Fruit fly (Drosophila melanogaster): Measurements from ENCODE around the gene aus.

aus gene

DNA sequence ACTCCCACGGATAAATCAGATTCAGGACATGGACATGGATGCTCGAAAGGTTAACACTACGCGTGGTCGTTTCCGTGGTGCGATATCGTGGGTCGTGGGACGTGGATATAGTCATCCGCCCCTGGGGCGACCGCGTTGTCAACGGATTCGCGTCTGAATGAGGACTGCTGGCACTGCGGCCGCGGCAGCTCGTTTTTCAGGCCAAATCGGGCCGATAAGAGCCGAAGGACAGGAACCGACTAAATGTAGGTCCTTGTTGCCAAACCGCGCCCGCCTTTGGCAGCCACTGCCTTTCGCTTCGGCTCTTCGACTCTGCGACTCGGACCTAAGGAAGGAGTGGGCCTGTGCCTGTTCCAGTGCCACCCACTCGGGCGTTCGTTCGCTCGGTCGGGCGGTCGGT is 55.6 kb downstream of the aus start, which contains the start of gene SIFaR:
SIFaR (minus strand) TSS at position 166 of the 400 bp plus-strand sequence.
- TF ChIP-seq insv (optimal IDR thresholded peaks at IDR 0.05) (no peak), h (optimal IDR thresholded peaks at IDR 0.05) (no peak)

DNA sequence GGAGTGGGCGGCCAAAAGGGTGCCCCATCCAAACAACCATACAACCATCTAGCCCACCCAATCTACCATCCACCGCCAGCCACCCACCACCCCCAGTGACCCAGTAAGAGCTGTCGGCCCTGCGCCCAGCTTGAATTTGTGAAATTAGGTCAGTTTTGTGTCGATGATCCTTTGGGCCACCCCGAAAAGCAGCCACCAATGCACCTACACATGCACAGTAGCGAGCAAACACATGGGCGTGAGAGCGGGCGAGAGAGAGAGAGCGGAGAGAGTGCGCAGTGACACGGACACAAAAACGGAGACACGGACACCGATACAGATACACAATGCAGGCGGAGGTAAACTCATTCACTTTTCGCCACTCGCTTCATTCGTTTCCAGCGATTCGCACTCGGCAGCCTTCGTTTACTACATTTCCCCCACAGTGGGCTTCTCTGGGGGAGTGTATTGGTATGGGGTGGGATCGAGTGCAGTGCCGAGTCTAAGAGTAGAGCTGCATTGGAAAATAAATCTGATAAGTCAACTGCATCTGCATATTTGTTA is 60.3 kb downstream of the aus start:
- TF ChIP-seq Myc (optimal IDR thresholded peaks at IDR 0.05) (no peak), Sin3A (optimal IDR thresholded peaks at IDR 0.05) (no peak), psq (optimal IDR thresholded peaks at IDR 0.05) (no peak), h (optimal IDR thresholded peaks at IDR 0.05) (no peak), insv (optimal IDR thresholded peaks at IDR 0.05) (no peak), ttk (optimal IDR thresholded peaks at IDR 0.05) (no peak)

- TF ChIP-seq psq (optimal IDR thresholded peaks at IDR 0.05) (no peak), Sin3A (optimal IDR thresholded peaks at IDR 0.05) (no peak), insv (optimal IDR thresholded peaks at IDR 0.05) (no peak), Myc (optimal IDR thresholded peaks at IDR 0.05) (no peak), h (optimal IDR thresholded peaks at IDR 0.05) (no peak), ttk (optimal IDR thresholded peaks at IDR 0.05) (no peak)
Measured at dm6 chr3R:21288462-21288861, 60.9 kb downstream of the aus start.

dm6 chr3R:21282897-21283296 is 66.5 kb downstream of the aus start, which contains the start of gene CG17298:
Gene CG17298, plus strand, starts transcription at chr3R:21283197.
- no peak for TF ChIP-seq Myc (optimal IDR thresholded peaks at IDR 0.05)
- TF ChIP-seq h (optimal IDR thresholded peaks at IDR 0.05) = no peak
- TF ChIP-seq psq (optimal IDR thresholded peaks at IDR 0.05) = no peak

dm6 chr3R:21276111-21276510 is 73.3 kb downstream of the aus start, which contains the start of gene CG3301:
Gene CG3301, minus strand, starts transcription at chr3R:21276249.
- no peak for TF ChIP-seq insv (optimal IDR thresholded peaks at IDR 0.05)
- TF ChIP-seq psq (optimal IDR thresholded peaks at IDR 0.05) = no peak
- TF ChIP-seq Sin3A (optimal IDR thresholded peaks at IDR 0.05) = no peak
- TF ChIP-seq Myc (optimal IDR thresholded peaks at IDR 0.05) = no peak
- TF ChIP-seq h (optimal IDR thresholded peaks at IDR 0.05) = no peak
- TF ChIP-seq ttk (optimal IDR thresholded peaks at IDR 0.05) = no peak

DNA sequence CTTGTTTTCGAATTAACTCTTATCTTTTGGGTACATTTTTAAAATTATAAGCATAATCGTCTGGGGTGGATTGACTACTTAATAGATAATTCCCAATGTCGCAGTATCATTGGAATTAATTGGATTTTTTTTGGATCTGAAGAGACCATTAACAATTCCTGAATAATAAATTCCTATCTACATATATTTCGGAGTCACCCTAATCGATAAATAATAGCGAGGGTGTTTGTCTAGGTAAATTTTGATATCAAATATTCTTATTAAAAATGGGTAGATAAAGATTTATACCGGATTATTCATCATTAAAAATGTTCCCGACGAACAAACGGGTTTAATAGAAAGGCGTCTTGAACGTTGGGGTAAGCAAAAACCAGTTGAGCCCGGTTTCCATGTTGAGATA is 74.5 kb downstream of the aus start:
- TF ChIP-seq Sin3A (optimal IDR thresholded peaks at IDR 0.05) (no peak), Myc (optimal IDR thresholded peaks at IDR 0.05) (no peak), psq (optimal IDR thresholded peaks at IDR 0.05) (no peak), ttk (optimal IDR thresholded peaks at IDR 0.05) (no peak), h (optimal IDR thresholded peaks at IDR 0.05) (no peak), insv (optimal IDR thresholded peaks at IDR 0.05) (no peak)

DNA sequence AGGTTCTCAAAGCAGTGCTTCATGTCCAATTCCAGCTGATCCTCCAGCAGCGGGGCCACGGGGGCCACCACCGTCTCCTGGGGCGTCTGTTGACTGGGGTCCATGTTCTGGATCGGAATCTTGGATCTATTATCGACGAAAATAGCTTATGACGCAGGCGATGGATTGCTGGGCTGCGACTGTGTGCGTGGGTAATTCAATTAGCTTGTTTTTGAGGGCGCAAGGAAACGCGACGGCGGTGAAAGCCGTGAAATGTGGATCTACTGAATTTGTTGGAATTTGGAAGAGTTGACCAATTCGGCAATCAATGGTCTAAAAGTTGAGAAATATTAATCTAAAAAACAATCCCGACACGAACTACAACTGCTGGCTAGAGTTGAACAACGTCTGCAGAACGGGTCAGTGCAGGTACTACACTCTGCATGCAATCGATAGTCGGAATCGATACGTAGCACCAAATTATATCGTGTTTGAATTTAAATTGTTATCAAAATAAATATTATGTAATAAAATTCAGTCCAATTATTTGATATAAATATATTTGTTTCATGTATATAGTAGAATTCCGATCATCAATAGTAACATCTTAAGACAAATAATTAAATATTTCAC is 75.9 kb downstream of the aus start, which contains the start of gene CG3308:
CG3308 (minus strand) TSS at position 391 of the 612 bp plus-strand sequence.
- TF ChIP-seq Myc (optimal IDR thresholded peaks at IDR 0.05) = no peak
- no peak for TF ChIP-seq ttk (optimal IDR thresholded peaks at IDR 0.05)
- no peak for TF ChIP-seq Sin3A (optimal IDR thresholded peaks at IDR 0.05)
- no peak for TF ChIP-seq insv (optimal IDR thresholded peaks at IDR 0.05)
- TF ChIP-seq h (optimal IDR thresholded peaks at IDR 0.05) = no peak
- no peak for TF ChIP-seq psq (optimal IDR thresholded peaks at IDR 0.05)

- TF ChIP-seq h (optimal IDR thresholded peaks at IDR 0.05) (no peak), Myc (optimal IDR thresholded peaks at IDR 0.05) (no peak), Sin3A (optimal IDR thresholded peaks at IDR 0.05) (no peak), insv (optimal IDR thresholded peaks at IDR 0.05) (no peak), ttk (optimal IDR thresholded peaks at IDR 0.05) (no peak), psq (optimal IDR thresholded peaks at IDR 0.05) (no peak)
Measured at dm6 chr3R:21271208-21271607, 78.2 kb downstream of the aus start.

DNA sequence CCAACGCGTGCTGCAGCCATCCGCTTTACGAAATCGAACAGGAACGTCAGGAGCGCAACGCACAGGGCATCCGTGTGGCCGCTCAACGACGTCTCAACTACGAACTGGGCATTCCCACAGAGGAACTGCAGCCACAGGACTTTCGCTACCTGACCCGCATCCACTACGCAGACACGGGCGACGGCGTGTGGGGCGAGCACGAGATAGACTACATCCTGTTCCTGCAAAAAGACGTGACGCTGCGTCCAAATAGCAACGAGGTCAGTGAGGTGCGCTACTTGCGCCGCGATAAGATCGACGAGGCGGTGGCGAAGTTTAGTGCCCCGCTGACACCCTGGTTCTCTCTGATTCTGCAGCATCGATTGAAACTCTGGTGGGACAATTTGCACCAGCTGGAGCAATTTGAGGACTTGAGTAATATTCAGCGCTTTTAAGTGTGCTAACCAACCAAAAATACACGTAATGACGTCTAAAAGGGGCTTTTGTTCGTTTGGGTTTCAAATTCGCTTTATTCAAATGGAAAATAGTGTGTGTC is 78.7 kb downstream of the aus start:
- no peak for TF ChIP-seq insv (optimal IDR thresholded peaks at IDR 0.05)
- TF ChIP-seq ttk (optimal IDR thresholded peaks at IDR 0.05) = peak; percentile 1

- TF ChIP-seq psq (optimal IDR thresholded peaks at IDR 0.05) (no peak), Myc (optimal IDR thresholded peaks at IDR 0.05) (no peak), Sin3A (optimal IDR thresholded peaks at IDR 0.05) (no peak), insv (optimal IDR thresholded peaks at IDR 0.05) (no peak), h (optimal IDR thresholded peaks at IDR 0.05) (no peak), ttk (optimal IDR thresholded peaks at IDR 0.05) (no peak)
Measured at dm6 chr3R:21269923-21270322, 79.5 kb downstream of the aus start, which contains the start of the genes AP-2sigma and Idi. Gene AP-2sigma, minus strand, starts transcription at chr3R:21270075. Gene Idi, plus strand, starts transcription at chr3R:21270126.

dm6 chr3R:21268873-21269272 is 80.5 kb downstream of the aus start, which contains the start of gene Rab1:
Gene Rab1, minus strand, starts transcription at chr3R:21269060.
- TF ChIP-seq Myc (optimal IDR thresholded peaks at IDR 0.05) = no peak
- no peak for TF ChIP-seq h (optimal IDR thresholded peaks at IDR 0.05)
- TF ChIP-seq psq (optimal IDR thresholded peaks at IDR 0.05) = no peak
- TF ChIP-seq ttk (optimal IDR thresholded peaks at IDR 0.05) = no peak
- TF ChIP-seq insv (optimal IDR thresholded peaks at IDR 0.05) = no peak
- no peak for TF ChIP-seq Sin3A (optimal IDR thresholded peaks at IDR 0.05)
